Worm (Caenorhabditis elegans) whole organism, young adult: ENCODE measurements around the gene F52G3.7.

Experiments
- F23B12.7 ChIP-seq: sonication (generic microtip); optimal IDR thresholded peaks from 2 replicates; lab custom pipeline; 2017; ENCODE audit warnings: missing genetic modification characterization, mild to moderate bottlenecking, missing compliant biosample characterization, antibody characterized with exemption, moderate library complexity; ENCODE audit not compliant: insufficient read depth
- F37B4.10 ChIP-seq: fragments of 200-800 bp; sonication (Bioruptor generic); IDR thresholded peaks from 2 replicates; pipeline ENCODE4 v1.3.6; 2022; ENCODE audit warnings: missing genetic modification characterization, missing compliant biosample characterization
- F49E8.2 ChIP-seq: sonication (generic microtip); optimal IDR thresholded peaks from 3 replicates; lab custom pipeline; 2017; ENCODE audit warnings: missing genetic modification characterization, mild to moderate bottlenecking, missing compliant biosample characterization, antibody characterized with exemption, moderate library complexity; ENCODE audit not compliant: insufficient read depth
- F57A8.1 ChIP-seq: fragments of 200-800 bp; sonication (Bioruptor generic); optimal IDR thresholded peaks from 2 replicates; lab custom pipeline; 2018; ENCODE audit warnings: mild to moderate bottlenecking, missing genetic modification characterization, moderate library complexity, missing compliant biosample characterization
- Y53F4B.3 ChIP-seq: fragments of 200-800 bp; sonication (Bioruptor generic); IDR thresholded peaks from 2 replicates; pipeline ENCODE4 v1.3.6; 2022; ENCODE audit warnings: missing genetic modification reagents, missing genetic modification characterization, missing compliant biosample characterization
- Y67H2A.10 ChIP-seq: fragments of 200-800 bp; sonication (Bioruptor generic); conservative IDR thresholded peaks from 2 replicates; pipeline ENCODE4 v1.3.6; 2022; ENCODE audit warnings: missing genetic modification reagents, missing genetic modification characterization, missing compliant biosample characterization
- Y79H2A.3 ChIP-seq: fragments of 200-800 bp; sonication (Bioruptor generic); conservative IDR thresholded peaks from 2 replicates; pipeline ENCODE4 v1.3.6; 2022; ENCODE audit warnings: missing genetic modification reagents, missing genetic modification characterization, missing compliant biosample characterization
- ZK185.1 ChIP-seq: sonication (generic microtip); optimal IDR thresholded peaks from 2 replicates; lab custom pipeline; 2016; ENCODE audit warnings: mild to moderate bottlenecking, missing genetic modification characterization, missing compliant biosample characterization; ENCODE audit not compliant: poor library complexity, severe bottlenecking
- ama-1 ChIP-seq, 3 experiments: fragments of 150-350 bp in 1 of 3; sonication (generic microtip) in 2 of 3; optimal IDR thresholded peaks; 2 replicates each; lab custom pipeline; 2014 to 2018; ENCODE audit warnings: missing biosample characterization in 2 of 3, missing genetic modification characterization in 2 of 3, missing genetic modification reagents in 2 of 3
- aptf-3 ChIP-seq: fragments of 200-800 bp; sonication (Bioruptor generic); IDR thresholded peaks from 2 replicates; pipeline ENCODE4 v1.3.6; 2022; ENCODE audit warnings: missing genetic modification characterization, missing compliant biosample characterization
- ccch-3 ChIP-seq: fragments of 200-800 bp; sonication (Bioruptor generic); optimal IDR thresholded peaks from 2 replicates; lab custom pipeline; 2018; ENCODE audit warnings: mild to moderate bottlenecking, missing genetic modification characterization, missing compliant biosample characterization
- ceh-100 ChIP-seq: fragments of 200-800 bp; sonication (Bioruptor generic); IDR thresholded peaks from 2 replicates; pipeline ENCODE4 v1.3.6; 2022; ENCODE audit warnings: missing genetic modification reagents, missing genetic modification characterization, missing compliant biosample characterization
- ceh-91 ChIP-seq: fragments of 200-800 bp; sonication (Bioruptor generic); IDR thresholded peaks from 2 replicates; pipeline ENCODE4 v1.3.6; 2022; ENCODE audit warnings: missing genetic modification reagents, missing genetic modification characterization, missing compliant biosample characterization
- dpl-1 ChIP-seq: fragments of 150-350 bp; optimal IDR thresholded peaks from 2 replicates; lab custom pipeline; 2014; ENCODE audit warnings: missing biosample characterization, missing genetic modification reagents, missing genetic modification characterization
- egl-18 ChIP-seq: fragments of 200-800 bp; sonication (Bioruptor generic); IDR thresholded peaks from 2 replicates; pipeline ENCODE4 v1.3.6; 2022; ENCODE audit warnings: missing genetic modification reagents, missing genetic modification characterization, missing compliant biosample characterization
- egrh-3 ChIP-seq: fragments of 200-800 bp; sonication (Bioruptor generic); IDR thresholded peaks from 2 replicates; pipeline ENCODE4 v1.3.6; 2022; ENCODE audit warnings: missing genetic modification reagents, missing genetic modification characterization, missing compliant biosample characterization
- ekl-4 ChIP-seq: fragments of 200-800 bp; sonication (Bioruptor generic); IDR thresholded peaks from 2 replicates; pipeline ENCODE4 v1.3.6; 2022; ENCODE audit warnings: missing genetic modification reagents, missing genetic modification characterization, missing compliant biosample characterization
- ets-4 ChIP-seq: fragments of 200-800 bp; sonication (Bioruptor generic); optimal IDR thresholded peaks from 2 replicates; lab custom pipeline; 2018; ENCODE audit warnings: mild to moderate bottlenecking, missing genetic modification characterization, missing compliant biosample characterization
- hlh-12 ChIP-seq: sonication (generic microtip); optimal IDR thresholded peaks from 2 replicates; lab custom pipeline; 2016; ENCODE audit warnings: missing genetic modification characterization, missing compliant biosample characterization
- hsf-1 ChIP-seq: fragments of 200-800 bp; sonication (Bioruptor generic); IDR thresholded peaks from 2 replicates; pipeline ENCODE4 v1.3.6; 2022; ENCODE audit warnings: missing genetic modification reagents, missing genetic modification characterization, missing compliant biosample characterization
- lag-1 ChIP-seq: fragments of 200-800 bp; sonication (Bioruptor generic); IDR thresholded peaks from 2 replicates; pipeline ENCODE4 v1.3.6; 2022; ENCODE audit warnings: missing genetic modification reagents, missing genetic modification characterization, missing compliant biosample characterization
- let-526 ChIP-seq: fragments of 200-800 bp; sonication (Bioruptor generic); IDR thresholded peaks from 2 replicates; pipeline ENCODE4 v1.3.6; 2022; ENCODE audit warnings: missing genetic modification reagents, missing genetic modification characterization, missing compliant biosample characterization
- lin-40 ChIP-seq: sonication (generic microtip); optimal IDR thresholded peaks from 2 replicates; lab custom pipeline; 2016; ENCODE audit warnings: missing genetic modification characterization, mild to moderate bottlenecking, missing compliant biosample characterization, missing genotype, missing genetic modification reagents
- lir-1 ChIP-seq: fragments of 200-800 bp; sonication (Bioruptor generic); conservative IDR thresholded peaks from 2 replicates; pipeline ENCODE4 v1.3.6; 2022; ENCODE audit warnings: missing genetic modification reagents, missing genetic modification characterization, missing compliant biosample characterization
- lsl-1 ChIP-seq: fragments of 200-800 bp; sonication (Bioruptor generic); optimal IDR thresholded peaks from 2 replicates; lab custom pipeline; 2018; ENCODE audit warnings: mild to moderate bottlenecking, missing genetic modification characterization, moderate library complexity, missing compliant biosample characterization
- lsy-27 ChIP-seq: sonication (generic microtip); optimal IDR thresholded peaks from 2 replicates; lab custom pipeline; 2017; ENCODE audit warnings: missing genetic modification characterization, mild to moderate bottlenecking, missing compliant biosample characterization, antibody characterized with exemption, missing genotype, borderline replicate concordance; ENCODE audit not compliant: insufficient read depth
- madf-10 ChIP-seq: sonication (generic microtip); optimal IDR thresholded peaks from 2 replicates; lab custom pipeline; 2016; ENCODE audit warnings: mild to moderate bottlenecking, missing genetic modification characterization, missing compliant biosample characterization
- madf-8 ChIP-seq: fragments of 200-800 bp; sonication (Bioruptor generic); conservative IDR thresholded peaks from 2 replicates; pipeline ENCODE4 v1.3.6; 2022; ENCODE audit warnings: missing genetic modification reagents, missing genetic modification characterization, missing compliant biosample characterization
- mel-28 ChIP-seq: sonication (generic microtip); optimal IDR thresholded peaks from 2 replicates; lab custom pipeline; 2016; ENCODE audit warnings: borderline replicate concordance, mild to moderate bottlenecking, missing genetic modification characterization, missing compliant biosample characterization
- nfya-1 ChIP-seq: sonication (generic microtip); optimal IDR thresholded peaks from 2 replicates; lab custom pipeline; 2017; ENCODE audit warnings: antibody characterized with exemption, missing compliant biosample characterization, missing genetic modification characterization, borderline replicate concordance; ENCODE audit not compliant: insufficient read depth
- nhr-27 ChIP-seq: fragments of 200-800 bp; sonication (Bioruptor generic); optimal IDR thresholded peaks from 2 replicates; lab custom pipeline; 2018; ENCODE audit warnings: mild to moderate bottlenecking, missing genetic modification characterization, moderate library complexity, missing compliant biosample characterization
- nhr-80 ChIP-seq: sonication (generic microtip); optimal IDR thresholded peaks from 2 replicates; lab custom pipeline; 2016; ENCODE audit warnings: missing genetic modification characterization, missing compliant biosample characterization
- pbrm-1 ChIP-seq: fragments of 200-800 bp; sonication (Bioruptor generic); IDR thresholded peaks from 2 replicates; pipeline ENCODE4 v1.3.6; 2022; ENCODE audit warnings: missing genetic modification reagents, missing genetic modification characterization, missing compliant biosample characterization
- rcor-1 ChIP-seq: fragments of 200-800 bp; sonication (Bioruptor generic); IDR thresholded peaks from 2 replicates; pipeline ENCODE4 v1.3.6; 2022; ENCODE audit warnings: missing genetic modification reagents, missing genetic modification characterization, missing compliant biosample characterization
- repo-1 ChIP-seq: sonication (generic microtip); optimal IDR thresholded peaks from 2 replicates; lab custom pipeline; 2017; ENCODE audit warnings: mild to moderate bottlenecking, missing genetic modification characterization, missing compliant biosample characterization
- sdz-38 ChIP-seq: sonication (generic microtip); optimal IDR thresholded peaks from 2 replicates; lab custom pipeline; 2016; ENCODE audit warnings: missing genotype, missing genetic modification characterization, missing compliant biosample characterization
- snpc-1.1 ChIP-seq: sonication (generic microtip); optimal IDR thresholded peaks from 2 replicates; lab custom pipeline; 2017; ENCODE audit warnings: missing genetic modification characterization, mild to moderate bottlenecking, missing compliant biosample characterization, antibody characterized with exemption, moderate library complexity, missing genotype, missing genetic modification reagents; ENCODE audit not compliant: insufficient read depth
- snpc-4 ChIP-seq, 5 experiments: fragments of 150-350 bp in 1 of 5; sonication (generic microtip) in 4 of 5; optimal IDR thresholded peaks; 2 replicates each; lab custom pipeline; 2014 to 2018; ENCODE audit warnings: missing genetic modification characterization in 5 of 5, missing biosample characterization in 3 of 5, antibody characterized with exemption in 2 of 5, mild to moderate bottlenecking in 2 of 5, missing compliant biosample characterization in 2 of 5, missing genotype in 2 of 5, moderate library complexity in 2 of 5, missing genetic modification reagents in 1 of 5
- sptf-2 ChIP-seq: fragments of 200-800 bp; sonication (Bioruptor generic); optimal IDR thresholded peaks from 2 replicates; lab custom pipeline; 2018; ENCODE audit warnings: mild to moderate bottlenecking, missing genetic modification characterization, missing compliant biosample characterization
- tbx-9 ChIP-seq: sonication (generic microtip); optimal IDR thresholded peaks from 2 replicates; lab custom pipeline; 2016; ENCODE audit warnings: borderline replicate concordance, missing genetic modification characterization, inconsistent platforms, missing compliant biosample characterization
- unc-130 ChIP-seq: sonication (generic microtip); optimal IDR thresholded peaks from 2 replicates; lab custom pipeline; 2016; ENCODE audit warnings: missing genetic modification reagents, missing genetic modification characterization, missing compliant biosample characterization
- zim-3 ChIP-seq: sonication (generic microtip); optimal IDR thresholded peaks from 2 replicates; lab custom pipeline; 2017; ENCODE audit warnings: mild to moderate bottlenecking, missing genetic modification characterization, moderate library complexity, missing compliant biosample characterization
- ztf-18 ChIP-seq: sonication (generic microtip); optimal IDR thresholded peaks from 2 replicates; lab custom pipeline; 2016; ENCODE audit warnings: missing genotype, mild to moderate bottlenecking, missing genetic modification characterization, missing compliant biosample characterization

The F52G3.7 gene

ce11 chrX:16928087-16928486 is 35.6 kb upstream of the F52G3.7 start (continued):
- TF ChIP-seq unc-130 (GFP tag; lab: Kevin White, UChicago) (peak; percentile 6), hsf-1 (GFP tag; lab: Robert Waterston, UW) (peak; percentile 46), nhr-80 (tag; lab: Kevin White, UChicago) (peak; percentile 9), F37B4.10 (GFP tag; lab: Robert Waterston, UW) (no peak), F57A8.1 (GFP tag; lab: Kevin White, UChicago) (no peak), lsy-27 (no peak), F23B12.7 (tag; lab: Kevin White, UChicago) (peak; percentile 59), ets-4 (no peak), zim-3 (peak; percentile 82), Y79H2A.3 (GFP tag; lab: Robert Waterston, UW) (no peak), lir-1 (GFP tag; lab: Robert Waterston, UW) (0 out of 2 replicates have a peak, but pooled peaks have one; percentile 28), snpc-1.1 (tag; lab: Kevin White, UChicago) (peak; percentile 8), ceh-91 (GFP tag; lab: Robert Waterston, UW) (no peak), nhr-27 (no peak), F49E8.2 (tag; lab: Kevin White, UChicago) (no peak), repo-1 (tag; lab: Kevin White, UChicago) (peak; percentile 0), lag-1 (no peak), sdz-38 (tag; lab: Kevin White, UChicago) (peak; percentile 56), ceh-100 (GFP tag; lab: Robert Waterston, UW) (no peak), egl-18 (GFP tag; lab: Robert Waterston, UW) (peak; percentile 62; the same call in 1 of the 2 replicates), hlh-12 (tag; lab: Kevin White, UChicago) (peak; percentile 47), let-526 (GFP tag; lab: Robert Waterston, UW) (0 out of 2 replicates have a peak, but pooled peaks have one; percentile 8), tbx-9 (tag; lab: Kevin White, UChicago) (no peak), lsl-1 (no peak), pbrm-1 (GFP tag; lab: Robert Waterston, UW) (peak; percentile 82; the same call in 1 of the 2 replicates), ekl-4 (GFP tag; lab: Robert Waterston, UW) (no peak), ztf-18 (tag; lab: Kevin White, UChicago) (no peak), egrh-3 (GFP tag; lab: Robert Waterston, UW) (0 out of 2 replicates have a peak, but pooled peaks have one; percentile 27), aptf-3 (GFP tag; lab: Robert Waterston, UW) (no peak)

DNA sequence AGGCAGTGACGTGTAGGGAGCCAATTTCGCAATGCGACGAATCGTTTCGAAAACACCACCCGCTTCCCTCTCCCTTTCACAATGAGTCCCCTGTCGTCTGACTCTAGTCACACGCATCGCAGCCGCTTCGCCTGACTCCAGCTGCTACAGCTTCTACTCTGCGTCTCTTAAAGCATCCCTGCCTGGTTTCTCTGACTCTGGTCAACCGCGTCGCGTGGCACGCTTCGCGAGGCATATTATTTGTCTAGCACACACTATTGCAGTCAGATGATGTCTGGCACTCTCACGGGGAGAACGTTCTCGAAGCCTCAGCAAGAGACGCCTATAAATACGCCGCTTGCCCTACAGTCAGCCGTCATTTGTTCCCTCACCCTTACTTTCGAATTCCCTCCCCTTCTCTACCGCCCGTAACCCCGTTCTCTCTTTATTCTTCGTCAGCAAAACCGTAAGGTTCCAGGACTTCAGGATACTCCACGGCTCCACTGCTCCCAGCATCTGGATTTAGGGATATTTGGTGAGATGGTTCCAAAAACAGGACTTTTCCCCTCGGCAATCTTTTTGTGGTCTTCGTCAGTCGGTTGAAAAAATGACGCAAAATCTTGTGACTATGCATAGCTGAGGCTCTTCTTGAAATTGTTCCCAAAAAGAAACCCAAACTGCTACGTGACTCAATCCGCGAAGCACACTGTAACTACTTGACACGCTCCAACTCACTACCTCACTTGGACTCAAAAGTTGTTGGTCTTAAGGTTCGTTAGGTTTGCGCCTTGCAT is 34.0 kb upstream of the F52G3.7 start:
- no peak for TF ChIP-seq sptf-2
- TF ChIP-seq ama-1 (optimal IDR thresholded peaks at IDR 0.05; lab: Kevin White, UChicago) = peak; percentile 99
- peak in 1 of 2 experiments; percentile 82 for TF ChIP-seq ama-1 (GFP tag; optimal IDR thresholded peaks at IDR 0.05; lab: Kevin White, UChicago)
- TF ChIP-seq madf-10 (tag; lab: Kevin White, UChicago) = peak; percentile 93
- peak; percentile 67 for TF ChIP-seq rcor-1 (GFP tag; lab: Robert Waterston, UW)
- no peak for TF ChIP-seq ccch-3 (GFP tag; lab: Kevin White, UChicago)
- peak; percentile 99 for TF ChIP-seq hsf-1 (GFP tag; lab: Robert Waterston, UW)
- no peak for TF ChIP-seq Y53F4B.3 (GFP tag; lab: Robert Waterston, UW)
- peak; percentile 98 for TF ChIP-seq lin-40 (tag; lab: Kevin White, UChicago)
- TF ChIP-seq madf-8 (GFP tag; lab: Robert Waterston, UW) = no peak
- no peak for TF ChIP-seq F49E8.2 (tag; lab: Kevin White, UChicago)
- peak; percentile 66 for TF ChIP-seq nhr-27
- TF ChIP-seq ets-4 = peak; percentile 32
- peak; percentile 97 for TF ChIP-seq Y67H2A.10
- TF ChIP-seq ceh-100 (GFP tag; lab: Robert Waterston, UW) = no peak
- TF ChIP-seq ZK185.1 (tag; lab: Kevin White, UChicago) = peak; percentile 73
- TF ChIP-seq snpc-1.1 (tag; lab: Kevin White, UChicago) = no peak
- peak; percentile 87 for TF ChIP-seq mel-28
- TF ChIP-seq nfya-1 (tag; lab: Kevin White, UChicago) = no peak
- TF ChIP-seq snpc-4 (GFP tag; optimal IDR thresholded peaks at IDR 0.05; lab: Kevin White, UChicago) = peak; percentile 66
- peak; percentile 53 to 81 (median 66) for TF ChIP-seq snpc-4 (tag; optimal IDR thresholded peaks at IDR 0.05; lab: Kevin White, UChicago)
- TF ChIP-seq dpl-1 (GFP tag; lab: Kevin White, UChicago) = peak; percentile 23
